Worm (Caenorhabditis elegans): Measurements from ENCODE around the gene Y54G2A.13.

- TF ChIP-seq nhr-90 (tag; optimal IDR thresholded peaks at IDR 0.05; ENCODE audit: poor library complexity): no peak
- no peak for TF ChIP-seq sox-4 (tag; optimal IDR thresholded peaks at IDR 0.05)
- TF ChIP-seq blmp-1 (tag; optimal IDR thresholded peaks at IDR 0.05): no peak
- no peak for TF ChIP-seq C16A3.4 (tag; optimal IDR thresholded peaks at IDR 0.05)
- TF ChIP-seq elt-2 (tag; optimal IDR thresholded peaks at IDR 0.05): no peak
- no peak for TF ChIP-seq irx-1 (tag; optimal IDR thresholded peaks at IDR 0.05)
- no peak for TF ChIP-seq nhr-237 (tag; optimal IDR thresholded peaks at IDR 0.05)
- no peak for TF ChIP-seq mab-9 (GFP tag; IDR thresholded peaks at IDR 0.05)
- no peak for TF ChIP-seq ama-1 (optimal IDR thresholded peaks at IDR 0.05)
- no peak for TF ChIP-seq fos-1 (tag; optimal IDR thresholded peaks at IDR 0.05)
- no peak for TF ChIP-seq ceh-88 (GFP tag; IDR thresholded peaks at IDR 0.05)
Measured at ce11 chrIV:2843882-2844281, 24.3 kb upstream of the Y54G2A.13 start, which contains the start of gene Y54G2A.15.

Data from whole organism, L1 larva.